Worm (Caenorhabditis elegans) whole organism, L1 larva: ENCODE results near the gene srw-141.

Source experiments
- aha-1 ChIP-seq: fragments of 150-350 bp; optimal IDR thresholded peaks from 2 replicates; lab custom pipeline; 2014; ENCODE audit warnings: missing biosample characterization, missing genetic modification characterization
- aly-2 ChIP-seq: fragments of 150-350 bp; optimal IDR thresholded peaks from 2 replicates; lab custom pipeline; 2014; ENCODE audit warnings: missing biosample characterization, missing genetic modification characterization
- dpl-1 ChIP-seq, 3 experiments: fragments of 150-350 bp in 2 of 3; sonication (generic microtip) in 1 of 3; optimal IDR thresholded peaks; 2 replicates each; lab custom pipeline; 2014 to 2017; ENCODE audit warnings: missing biosample characterization in 3 of 3, missing genetic modification characterization in 3 of 3, missing genetic modification reagents in 3 of 3
- egl-27 ChIP-seq, 2 experiments: fragments of 150-350 bp in 1 of 2; sonication (generic microtip); optimal IDR thresholded peaks; 3 replicates each; lab custom pipeline; 2017 to 2018; ENCODE audit warnings: missing biosample characterization in 2 of 2, missing genetic modification characterization in 2 of 2, missing genetic modification reagents in 2 of 2
- isw-1 ChIP-seq: fragments of 200-800 bp; sonication (Bioruptor generic); IDR thresholded peaks from 2 replicates; pipeline ENCODE4 v1.3.6; 2022; ENCODE audit warnings: missing genetic modification characterization, missing compliant biosample characterization
- lin-15B ChIP-seq: fragments of 150-350 bp; sonication (generic microtip); optimal IDR thresholded peaks from 3 replicates; lab custom pipeline; 2014; ENCODE audit warnings: missing biosample characterization, missing genetic modification characterization
- nhr-237 ChIP-seq: fragments of 150-350 bp; optimal IDR thresholded peaks from 2 replicates; lab custom pipeline; 2014; ENCODE audit warnings: missing biosample characterization, missing genetic modification characterization
- nhr-71 ChIP-seq: sonication (generic microtip); optimal IDR thresholded peaks from 2 replicates; lab custom pipeline; 2016; ENCODE audit warnings: mild to moderate bottlenecking, missing genetic modification characterization, moderate library complexity, missing compliant biosample characterization
- pqm-1 ChIP-seq: sonication (generic microtip); optimal IDR thresholded peaks from 3 replicates; lab custom pipeline; 2017; ENCODE audit warnings: missing biosample characterization, missing genetic modification characterization
- snpc-4 ChIP-seq: fragments of 150-350 bp; optimal IDR thresholded peaks from 2 replicates; lab custom pipeline; 2014; ENCODE audit warnings: missing biosample characterization, missing genetic modification characterization
- ztf-11 ChIP-seq, 2 experiments: sonication (generic microtip); optimal IDR thresholded peaks; 2 replicates each; lab custom pipeline; 2016 to 2017; ENCODE audit warnings: missing genetic modification characterization in 2 of 2, missing biosample characterization in 1 of 2, missing compliant biosample characterization in 1 of 2

DNA sequence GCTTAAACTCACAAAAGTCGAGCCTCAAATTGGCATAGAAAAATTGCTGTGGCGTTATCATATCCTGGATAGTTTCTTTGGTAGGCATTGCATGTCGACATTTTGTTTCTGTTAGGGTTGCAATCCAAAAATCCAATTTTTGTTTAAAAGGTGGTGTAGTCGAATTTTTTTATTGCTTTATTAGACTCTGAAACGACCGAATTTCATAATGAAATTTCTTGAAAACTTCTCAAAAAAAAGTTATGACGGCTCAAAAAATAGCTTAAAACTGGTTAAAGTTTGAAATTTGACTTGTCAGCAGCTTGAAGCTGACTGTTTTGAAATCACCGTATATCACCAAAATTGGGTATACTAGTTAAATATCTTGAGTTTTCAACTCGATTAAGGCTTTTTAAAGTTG lies 3.0 kb upstream of the srw-141 start, which contains the start of gene srw-143:
- no peak for TF ChIP-seq ztf-11 (tag; optimal IDR thresholded peaks at IDR 0.05; lab: Kevin White, UChicago)
- TF ChIP-seq isw-1 (GFP tag; lab: Robert Waterston, UW) = no peak
- no peak for TF ChIP-seq pqm-1 (tag; lab: Kevin White, UChicago)
- no peak for TF ChIP-seq dpl-1 (GFP tag; optimal IDR thresholded peaks at IDR 0.05; lab: Kevin White, UChicago)
- TF ChIP-seq egl-27 (tag; optimal IDR thresholded peaks at IDR 0.05; lab: Kevin White, UChicago) = no peak
- TF ChIP-seq aha-1 = no peak
- TF ChIP-seq snpc-4 (tag; lab: Kevin White, UChicago) = no peak
- no peak for TF ChIP-seq nhr-237 (tag; lab: Kevin White, UChicago)
- no peak for TF ChIP-seq aly-2 (tag; lab: Kevin White, UChicago)
- TF ChIP-seq nhr-71 (tag; lab: Kevin White, UChicago) = no peak
- TF ChIP-seq lin-15B (tag; lab: Kevin White, UChicago) = no peak
